Worm (Caenorhabditis elegans) whole organism, L4 larva: ENCODE data around the gene Y41D4B.1.

Experiments used
- F10B5.3 ChIP-seq: sonication (generic microtip); optimal IDR thresholded peaks from 2 replicates; lab custom pipeline; 2016; ENCODE audit warnings: mild to moderate bottlenecking, missing genetic modification characterization, missing compliant biosample characterization
- F37D6.2 ChIP-seq: sonication (generic microtip); optimal IDR thresholded peaks from 2 replicates; lab custom pipeline; 2016; ENCODE audit warnings: mild to moderate bottlenecking, missing genetic modification characterization, missing compliant biosample characterization
- Y48G9A.11 ChIP-seq: fragments of 200-800 bp; sonication (Bioruptor generic); IDR thresholded peaks from 2 replicates; pipeline ENCODE4 v1.3.6; 2022; ENCODE audit warnings: missing genetic modification reagents, missing genetic modification characterization, missing compliant biosample characterization
- ZK337.2 ChIP-seq: fragments of 200-800 bp; sonication (Bioruptor generic); IDR thresholded peaks from 2 replicates; pipeline ENCODE4 v1.3.6; 2022; ENCODE audit warnings: missing genetic modification reagents, missing genetic modification characterization, missing compliant biosample characterization
- aha-1 ChIP-seq: fragments of 150-350 bp; peaks from one replicate; lab custom pipeline; 2014; ENCODE audit warnings: missing biosample characterization, missing genetic modification characterization
- arid-1 ChIP-seq: fragments of 200-800 bp; sonication (Bioruptor generic); conservative IDR thresholded peaks from 2 replicates; pipeline ENCODE4 v1.3.6; 2022; ENCODE audit warnings: missing genetic modification reagents, missing genetic modification characterization, missing compliant biosample characterization
- attf-4 ChIP-seq: sonication (generic microtip); optimal IDR thresholded peaks from 3 replicates; lab custom pipeline; 2017; ENCODE audit warnings: missing biosample characterization, missing genetic modification characterization
- ceh-28 ChIP-seq: fragments of 150-350 bp; optimal IDR thresholded peaks from 2 replicates; lab custom pipeline; 2014; ENCODE audit warnings: missing biosample characterization, missing genetic modification reagents, missing genetic modification characterization
- ceh-82 ChIP-seq: sonication (generic microtip); optimal IDR thresholded peaks from 2 replicates; lab custom pipeline; 2017; ENCODE audit warnings: missing biosample characterization, missing genetic modification characterization
- daf-19 ChIP-seq: fragments of 200-800 bp; sonication (Bioruptor generic); conservative IDR thresholded peaks from 2 replicates; pipeline ENCODE4 v1.3.6; 2022; ENCODE audit warnings: missing genetic modification characterization, missing compliant biosample characterization
- daf-8 ChIP-seq: fragments of 200-800 bp; sonication (Bioruptor generic); IDR thresholded peaks from 2 replicates; pipeline ENCODE4 v1.3.6; 2022; ENCODE audit warnings: missing genetic modification characterization, missing compliant biosample characterization
- dve-1 ChIP-seq: sonication (generic microtip); optimal IDR thresholded peaks from 2 replicates; lab custom pipeline; 2017; ENCODE audit warnings: antibody characterized with exemption, mild to moderate bottlenecking, missing genetic modification characterization, missing compliant biosample characterization; ENCODE audit not compliant: insufficient read depth
- hif-1 ChIP-seq, 2 experiments: sonication (generic microtip); optimal IDR thresholded peaks; 2 replicates each; lab custom pipeline; 2016 to 2017; ENCODE audit warnings: missing compliant biosample characterization in 2 of 2, missing genetic modification characterization in 2 of 2, missing genetic modification reagents in 2 of 2, missing genotype in 2 of 2, mild to moderate bottlenecking in 1 of 2
- lin-15B ChIP-seq: fragments of 150-350 bp; sonication (generic microtip); optimal IDR thresholded peaks from 3 replicates; lab custom pipeline; 2014; ENCODE audit warnings: missing biosample characterization, missing genetic modification characterization
- lin-38 ChIP-seq: fragments of 200-800 bp; sonication (Bioruptor generic); IDR thresholded peaks from 2 replicates; pipeline ENCODE4 v1.3.6; 2022; ENCODE audit warnings: missing genetic modification reagents, missing genetic modification characterization, missing compliant biosample characterization
- lin-39 ChIP-seq: fragments of 150-350 bp; optimal IDR thresholded peaks from 2 replicates; lab custom pipeline; 2014; ENCODE audit warnings: missing biosample characterization, missing genetic modification reagents, missing genetic modification characterization
- madf-5 ChIP-seq, 2 experiments: fragments of 200-800 bp; sonication (Bioruptor generic); IDR thresholded peaks; 2 replicates each; pipeline ENCODE4 v1.3.6; 2022; ENCODE audit warnings: missing compliant biosample characterization in 2 of 2, missing genetic modification characterization in 2 of 2
- madf-9 ChIP-seq: fragments of 200-800 bp; sonication (Bioruptor generic); conservative IDR thresholded peaks from 2 replicates; pipeline ENCODE4 v1.3.6; 2022; ENCODE audit warnings: missing genetic modification reagents, missing genetic modification characterization, missing compliant biosample characterization
- mes-2 ChIP-seq: sonication (generic microtip); optimal IDR thresholded peaks from 2 replicates; lab custom pipeline; 2016; ENCODE audit warnings: missing genotype, mild to moderate bottlenecking, missing genetic modification characterization, missing compliant biosample characterization; ENCODE audit not compliant: poor library complexity, severe bottlenecking
- nhr-10 ChIP-seq: fragments of 150-350 bp; optimal IDR thresholded peaks from 2 replicates; lab custom pipeline; 2014; ENCODE audit warnings: missing biosample characterization, missing genetic modification characterization
- nhr-111 ChIP-seq: fragments of 200-800 bp; sonication (Bioruptor generic); optimal IDR thresholded peaks from 2 replicates; lab custom pipeline; 2018; ENCODE audit warnings: mild to moderate bottlenecking, missing genetic modification characterization, missing compliant biosample characterization
- nhr-42 ChIP-seq: fragments of 200-800 bp; sonication (Bioruptor generic); IDR thresholded peaks from 2 replicates; pipeline ENCODE4 v1.3.6; 2022; ENCODE audit warnings: missing genetic modification characterization, missing compliant biosample characterization
- rbr-2 ChIP-seq: sonication (generic microtip); optimal IDR thresholded peaks from 2 replicates; lab custom pipeline; 2016; ENCODE audit warnings: missing genotype, missing genetic modification characterization, missing compliant biosample characterization
- sdz-12 ChIP-seq: fragments of 200-800 bp; sonication (Bioruptor generic); optimal IDR thresholded peaks from 2 replicates; lab custom pipeline; 2018; ENCODE audit warnings: mild to moderate bottlenecking, missing genetic modification characterization, missing compliant biosample characterization
- set-16 ChIP-seq: fragments of 200-800 bp; sonication (Bioruptor generic); IDR thresholded peaks from 2 replicates; pipeline ENCODE4 v1.3.6; 2022; ENCODE audit warnings: missing genetic modification reagents, missing genetic modification characterization, missing compliant biosample characterization
- skn-1 ChIP-seq: fragments of 150-350 bp; optimal IDR thresholded peaks from 2 replicates; lab custom pipeline; 2014; ENCODE audit warnings: missing biosample characterization, missing genetic modification characterization
- snpc-1.2 ChIP-seq: fragments of 200-800 bp; sonication (Bioruptor generic); IDR thresholded peaks from 2 replicates; pipeline ENCODE4 v1.3.6; 2022; ENCODE audit warnings: missing genetic modification reagents, missing genetic modification characterization, missing compliant biosample characterization
- snpc-4 ChIP-seq: fragments of 150-350 bp; optimal IDR thresholded peaks from 2 replicates; lab custom pipeline; 2014; ENCODE audit warnings: missing biosample characterization, missing genetic modification characterization
- unc-39 ChIP-seq: sonication (generic microtip); optimal IDR thresholded peaks from 2 replicates; lab custom pipeline; 2017; ENCODE audit warnings: missing biosample characterization, missing genetic modification characterization
- unc-62 ChIP-seq, 3 experiments: fragments of 150-350 bp in 1 of 3; sonication (generic microtip); optimal IDR thresholded peaks in 2 of 3; peaks in 1 of 3; 1 replicate in 1 of 3; 2 replicates in 2 of 3; lab custom pipeline; 2014 to 2017; ENCODE audit warnings: missing biosample characterization in 3 of 3, missing genetic modification characterization in 3 of 3, missing genetic modification reagents in 3 of 3, missing genotype in 1 of 3
- vab-7 ChIP-seq: fragments of 200-800 bp; sonication (Bioruptor generic); IDR thresholded peaks from 2 replicates; pipeline ENCODE4 v1.3.6; 2022; ENCODE audit warnings: missing genetic modification reagents, missing genetic modification characterization, missing compliant biosample characterization
- zfp-2 ChIP-seq: sonication (generic microtip); optimal IDR thresholded peaks from 2 replicates; lab custom pipeline; 2016; ENCODE audit warnings: mild to moderate bottlenecking, missing genetic modification characterization, missing compliant biosample characterization
- ztf-7 ChIP-seq: fragments of 150-350 bp; optimal IDR thresholded peaks from 2 replicates; lab custom pipeline; 2014; ENCODE audit warnings: missing biosample characterization, missing genetic modification characterization

Y41D4B.1 gene

ce11 chrIV:1659978-1660377 is 12.5 kb upstream of the Y41D4B.1 start, which contains the start of gene Y41D4B.4 (continued):
- no peak for TF ChIP-seq lin-39 (tag; lab: Kevin White, UChicago)
- no peak for TF ChIP-seq hif-1 (tag; optimal IDR thresholded peaks at IDR 0.05; lab: Kevin White, UChicago)
- TF ChIP-seq vab-7 (GFP tag; lab: Robert Waterston, UW): 0 out of 2 replicates have a peak, but pooled peaks have one; percentile 29
- no peak for TF ChIP-seq nhr-111
- no peak for TF ChIP-seq ZK337.2
- no peak for TF ChIP-seq madf-9 (GFP tag; lab: Robert Waterston, UW)
- no peak for TF ChIP-seq rbr-2 (tag; lab: Kevin White, UChicago)
- TF ChIP-seq nhr-10 (tag; lab: Kevin White, UChicago): no peak
- TF ChIP-seq ztf-7 (tag; lab: Kevin White, UChicago): no peak
- TF ChIP-seq mes-2 (tag; lab: Kevin White, UChicago): no peak
- TF ChIP-seq sdz-12 (GFP tag; lab: Kevin White, UChicago): no peak
- TF ChIP-seq Y48G9A.11 (GFP tag; lab: Robert Waterston, UW): peak; percentile 56; the same call in 1 of the 2 replicates
- no peak for TF ChIP-seq attf-4
- TF ChIP-seq lin-38 (GFP tag; lab: Robert Waterston, UW): no peak
- peak; percentile 28 for TF ChIP-seq aha-1
- no peak for TF ChIP-seq ceh-82 (tag; lab: Kevin White, UChicago)
- TF ChIP-seq arid-1 (GFP tag; lab: Robert Waterston, UW): 0 out of 2 replicates have a peak, but pooled peaks have one; percentile 7

- TF ChIP-seq lin-15B (tag; lab: Kevin White, UChicago) (no peak), vab-7 (GFP tag; lab: Robert Waterston, UW) (no peak), daf-8 (no peak), unc-62 (GFP tag; optimal IDR thresholded peaks at IDR 0.05 in 1 of 2; lab: Kevin White, UChicago) (peak in 1 of 2 experiments; percentile 76), unc-62 (tag; optimal IDR thresholded peaks at IDR 0.05; lab: Kevin White, UChicago) (no peak), unc-39 (tag; lab: Kevin White, UChicago) (no peak)
Measured at ce11 chrIV:1660735-1661134, 11.8 kb upstream of the Y41D4B.1 start.

ce11 chrIV:1662872-1663271 is 9.6 kb upstream of the Y41D4B.1 start:
- TF ChIP-seq unc-62 (GFP tag; optimal IDR thresholded peaks at IDR 0.05 in 1 of 2; lab: Kevin White, UChicago): peak in 1 of 2 experiments; percentile 65
- no peak for TF ChIP-seq unc-62 (tag; optimal IDR thresholded peaks at IDR 0.05; lab: Kevin White, UChicago)
- TF ChIP-seq nhr-42 (GFP tag; lab: Robert Waterston, UW): no peak
- TF ChIP-seq aha-1: peak; percentile 65

- TF ChIP-seq snpc-4 (tag; lab: Kevin White, UChicago): no peak
- TF ChIP-seq ceh-28 (tag; lab: Kevin White, UChicago): peak; percentile 75
- TF ChIP-seq daf-19 (GFP tag; lab: Robert Waterston, UW): no peak
- TF ChIP-seq skn-1 (tag; lab: Kevin White, UChicago): no peak
- TF ChIP-seq daf-8: no peak
- TF ChIP-seq dve-1: no peak
- TF ChIP-seq F37D6.2 (tag; lab: Kevin White, UChicago): no peak
- TF ChIP-seq F10B5.3 (tag; lab: Kevin White, UChicago): no peak
Measured at ce11 chrIV:1676926-1677325, 4.4 kb downstream of the Y41D4B.1 start.

ce11 chrIV:1679227-1679626 is 6.7 kb downstream of the Y41D4B.1 start:
- TF ChIP-seq set-16 (peak; percentile 7; the same call in 1 of the 2 replicates), snpc-1.2 (0 out of 2 replicates have a peak, but pooled peaks have one; percentile 14), zfp-2 (tag; lab: Kevin White, UChicago) (no peak), madf-5 (GFP tag; IDR thresholded peaks at IDR 0.05; lab: Robert Waterston, UW) (0 out of 4 replicates have a peak, but pooled peaks of 1 of the 2 experiments have one; percentile 60), Y48G9A.11 (GFP tag; lab: Robert Waterston, UW) (peak; percentile 51; the same call in 1 of the 2 replicates)
